Fruit fly (Drosophila melanogaster): ENCODE results near the gene CG42869.

CG42869 gene

DNA sequence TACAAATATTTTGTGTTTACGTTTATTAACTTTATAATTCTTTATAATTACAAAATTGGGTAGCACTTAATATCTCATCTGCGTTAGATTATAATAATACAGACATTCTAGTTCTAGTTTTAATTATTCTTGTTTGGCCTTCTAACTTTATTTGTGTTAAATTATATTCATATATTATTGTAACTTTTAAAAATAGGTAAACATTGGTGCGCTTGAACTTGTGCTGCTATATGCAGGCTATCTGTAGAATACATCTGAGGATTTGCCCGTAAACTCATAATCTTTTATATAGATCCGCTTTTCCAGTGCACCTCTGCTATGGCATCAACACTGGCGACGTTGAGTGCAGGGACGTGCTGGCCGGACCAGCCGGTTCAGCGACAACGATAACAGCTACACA, 14.2 kb downstream of the CG42869 start:
- no peak for TF ChIP-seq pan (optimal IDR thresholded peaks at IDR 0.05)
- no peak for TF ChIP-seq CG8478 (optimal IDR thresholded peaks at IDR 0.05)
- TF ChIP-seq EcR (GFP tag; optimal IDR thresholded peaks at IDR 0.05), result no peak
- TF ChIP-seq psq (optimal IDR thresholded peaks at IDR 0.05), result no peak
- TF ChIP-seq Dll (optimal IDR thresholded peaks at IDR 0.05), result no peak
- no peak for TF ChIP-seq usp (GFP tag; optimal IDR thresholded peaks at IDR 0.05)

DNA sequence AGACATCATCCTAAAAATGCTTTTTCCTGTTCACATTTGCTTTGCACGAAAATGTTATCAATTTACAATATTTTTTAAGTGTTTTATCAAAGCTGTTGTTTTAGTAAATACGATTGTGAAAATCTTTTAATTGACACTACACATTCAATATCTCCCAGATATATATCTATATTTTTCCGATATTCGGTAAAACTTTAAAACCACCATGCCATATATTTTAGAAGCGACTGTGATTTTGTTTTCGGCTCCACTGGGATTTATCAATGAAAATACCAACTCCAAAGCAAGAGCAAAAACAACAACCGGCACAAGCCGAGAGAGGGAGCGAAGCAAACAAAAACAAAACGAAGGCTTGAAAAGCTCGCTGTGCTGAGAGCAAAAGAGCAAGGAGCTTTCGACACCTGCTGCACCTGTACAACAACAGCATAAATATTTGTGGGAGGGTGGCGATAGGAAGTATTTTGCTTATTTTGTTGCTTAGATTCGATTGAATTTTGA, 16.7 kb downstream of the CG42869 start:
- no peak for TF ChIP-seq EcR (GFP tag; optimal IDR thresholded peaks at IDR 0.05)
- no peak for TF ChIP-seq CG8478 (optimal IDR thresholded peaks at IDR 0.05)
- no peak for TF ChIP-seq psq (optimal IDR thresholded peaks at IDR 0.05)

DNA sequence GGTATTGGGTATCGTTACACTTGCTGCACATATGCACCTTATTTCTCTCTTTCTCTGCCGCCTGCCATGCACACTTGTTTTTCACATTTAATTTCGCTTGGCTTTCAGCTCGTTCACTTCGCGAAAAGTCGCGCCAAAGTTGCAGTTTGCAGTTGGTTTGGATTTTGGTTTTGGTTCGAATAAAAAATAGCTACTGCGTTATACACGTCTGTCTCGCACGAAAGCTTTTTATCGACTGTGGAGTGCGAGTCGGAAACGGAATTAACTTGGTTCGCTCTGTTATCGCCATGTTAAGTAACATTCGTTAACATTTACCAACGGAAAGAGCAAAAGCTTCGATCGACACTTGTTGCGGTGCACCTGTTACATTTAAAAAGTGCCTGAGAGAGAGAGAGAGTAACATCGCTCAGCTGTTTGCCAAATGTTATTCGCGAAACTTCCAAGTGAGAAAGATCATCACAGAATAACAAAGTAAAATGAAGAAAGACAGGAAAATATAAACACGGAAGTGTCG, 17.2 kb downstream of the CG42869 start, which contains the start of gene CG31176:
CG31176 (minus strand) TSS at position 241 of the 514 bp plus-strand sequence.
- TF ChIP-seq psq (optimal IDR thresholded peaks at IDR 0.05) (no peak), usp (GFP tag; optimal IDR thresholded peaks at IDR 0.05) (no peak), pan (optimal IDR thresholded peaks at IDR 0.05) (no peak), Dll (optimal IDR thresholded peaks at IDR 0.05) (no peak), CG8478 (optimal IDR thresholded peaks at IDR 0.05) (no peak), EcR (GFP tag; optimal IDR thresholded peaks at IDR 0.05) (no peak)

DNA sequence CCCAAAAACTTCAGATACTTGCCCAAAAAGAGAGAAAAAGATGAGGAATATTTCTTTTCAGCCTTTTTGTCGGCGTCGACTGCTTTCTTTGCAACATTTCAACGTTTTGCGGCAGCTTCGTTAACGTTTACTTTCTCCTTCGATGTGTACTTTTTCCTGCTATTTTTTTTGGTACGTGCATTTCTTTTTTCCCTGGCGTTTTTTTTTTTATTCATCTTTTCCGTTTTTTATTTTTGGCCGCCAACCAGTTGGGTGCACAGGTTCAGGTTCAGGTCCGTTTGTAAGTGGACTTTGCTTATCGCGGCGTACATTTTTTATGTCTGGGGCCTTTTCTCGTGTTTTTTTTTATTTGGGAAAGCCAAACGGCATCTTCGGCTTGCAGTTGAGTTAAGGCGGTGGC, 32.2 kb downstream of the CG42869 start:
- TF ChIP-seq Dll (optimal IDR thresholded peaks at IDR 0.05) (no peak), psq (optimal IDR thresholded peaks at IDR 0.05) (no peak)

DNA sequence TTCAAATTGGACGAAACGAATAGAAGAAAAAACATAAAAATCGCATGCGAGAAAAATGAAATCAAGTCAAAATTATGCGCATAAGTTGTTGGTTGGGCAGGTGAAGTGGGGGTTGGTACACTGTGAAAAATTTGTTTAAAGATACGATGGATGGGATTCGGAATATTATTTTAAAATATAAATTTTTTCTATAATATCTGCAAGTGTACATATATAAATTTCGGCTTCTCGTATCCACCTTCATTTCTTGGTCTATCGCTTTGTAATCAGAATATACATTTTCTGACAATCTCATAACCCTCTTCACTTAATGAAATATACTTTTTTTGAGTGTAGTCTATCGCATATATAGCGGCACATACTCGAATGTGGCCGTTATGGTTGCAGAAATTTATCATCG, 33.3 kb downstream of the CG42869 start:
- TF ChIP-seq Dll (optimal IDR thresholded peaks at IDR 0.05), result no peak
- no peak for TF ChIP-seq CG8478 (optimal IDR thresholded peaks at IDR 0.05)
- no peak for TF ChIP-seq psq (optimal IDR thresholded peaks at IDR 0.05)
- no peak for TF ChIP-seq pan (optimal IDR thresholded peaks at IDR 0.05)
- no peak for TF ChIP-seq EcR (GFP tag; optimal IDR thresholded peaks at IDR 0.05)
- no peak for TF ChIP-seq usp (GFP tag; optimal IDR thresholded peaks at IDR 0.05)

DNA sequence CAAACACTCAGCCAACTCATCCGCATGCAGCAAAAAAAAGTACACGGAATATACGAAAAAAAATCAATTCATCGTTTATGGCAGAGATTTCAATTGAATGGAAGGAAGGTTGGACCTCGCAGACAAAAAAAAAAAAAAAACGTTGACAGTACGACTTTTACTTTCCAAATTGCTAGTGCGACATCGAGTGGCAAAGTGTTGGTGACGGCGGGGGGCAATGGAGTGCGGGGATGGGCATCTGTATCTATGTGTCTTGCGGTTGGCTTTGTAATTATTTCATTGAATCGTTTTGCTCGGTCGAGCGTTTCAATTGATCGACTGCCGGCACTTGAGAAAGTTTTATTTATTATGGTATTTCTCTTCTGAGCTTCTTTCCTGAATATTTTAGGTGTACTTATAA, 35.1 kb downstream of the CG42869 start:
- TF ChIP-seq EcR (GFP tag; optimal IDR thresholded peaks at IDR 0.05) (no peak), Dll (optimal IDR thresholded peaks at IDR 0.05) (no peak), CG8478 (optimal IDR thresholded peaks at IDR 0.05) (no peak), pan (optimal IDR thresholded peaks at IDR 0.05) (no peak), usp (GFP tag; optimal IDR thresholded peaks at IDR 0.05) (no peak), psq (optimal IDR thresholded peaks at IDR 0.05) (no peak)

DNA sequence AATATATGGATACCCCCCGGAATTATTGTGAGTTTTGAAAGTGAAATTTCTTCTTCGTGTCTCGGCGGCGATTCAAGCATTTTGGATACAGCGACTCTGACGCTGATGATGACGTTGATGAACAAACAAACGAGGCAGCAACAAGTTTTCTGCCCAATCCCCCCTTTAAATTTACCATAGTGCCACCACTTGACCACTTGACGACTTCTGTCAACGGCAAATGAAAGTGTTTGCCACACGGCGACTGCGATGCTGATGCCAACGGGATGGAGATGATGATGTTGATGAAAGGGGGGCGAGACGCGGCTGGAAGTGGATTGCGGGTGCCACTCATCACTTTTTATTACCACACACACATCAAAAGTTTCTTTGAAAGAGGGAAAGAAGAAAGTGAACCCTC, 36.2 kb downstream of the CG42869 start:
- no peak for TF ChIP-seq pan (optimal IDR thresholded peaks at IDR 0.05)
- no peak for TF ChIP-seq psq (optimal IDR thresholded peaks at IDR 0.05)
- TF ChIP-seq CG8478 (optimal IDR thresholded peaks at IDR 0.05), result no peak
- no peak for TF ChIP-seq Dll (optimal IDR thresholded peaks at IDR 0.05)
- TF ChIP-seq EcR (GFP tag; optimal IDR thresholded peaks at IDR 0.05), result no peak
- no peak for TF ChIP-seq usp (GFP tag; optimal IDR thresholded peaks at IDR 0.05)

DNA sequence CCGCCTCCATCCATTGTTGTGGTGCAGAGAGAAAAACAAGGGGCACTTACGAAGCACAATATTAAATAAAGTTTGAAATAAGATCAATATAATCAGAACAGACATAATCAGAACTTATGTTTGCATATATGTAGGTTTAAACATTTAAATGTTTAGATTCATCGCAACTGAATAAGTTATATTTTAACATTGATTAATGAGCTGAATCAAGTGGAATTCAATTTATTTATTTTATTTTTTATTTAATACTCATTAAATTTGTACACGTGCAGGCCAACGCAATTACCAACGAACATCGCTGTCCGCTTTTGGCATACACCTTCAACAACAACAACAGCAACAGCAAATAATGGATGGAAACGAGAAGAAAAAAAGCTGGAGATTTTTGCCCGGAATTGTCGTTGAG, 37.8 kb downstream of the CG42869 start:
- TF ChIP-seq EcR (GFP tag; optimal IDR thresholded peaks at IDR 0.05) (no peak), Dll (optimal IDR thresholded peaks at IDR 0.05) (no peak), psq (optimal IDR thresholded peaks at IDR 0.05) (no peak), CG8478 (optimal IDR thresholded peaks at IDR 0.05) (no peak), pan (optimal IDR thresholded peaks at IDR 0.05) (no peak)

DNA sequence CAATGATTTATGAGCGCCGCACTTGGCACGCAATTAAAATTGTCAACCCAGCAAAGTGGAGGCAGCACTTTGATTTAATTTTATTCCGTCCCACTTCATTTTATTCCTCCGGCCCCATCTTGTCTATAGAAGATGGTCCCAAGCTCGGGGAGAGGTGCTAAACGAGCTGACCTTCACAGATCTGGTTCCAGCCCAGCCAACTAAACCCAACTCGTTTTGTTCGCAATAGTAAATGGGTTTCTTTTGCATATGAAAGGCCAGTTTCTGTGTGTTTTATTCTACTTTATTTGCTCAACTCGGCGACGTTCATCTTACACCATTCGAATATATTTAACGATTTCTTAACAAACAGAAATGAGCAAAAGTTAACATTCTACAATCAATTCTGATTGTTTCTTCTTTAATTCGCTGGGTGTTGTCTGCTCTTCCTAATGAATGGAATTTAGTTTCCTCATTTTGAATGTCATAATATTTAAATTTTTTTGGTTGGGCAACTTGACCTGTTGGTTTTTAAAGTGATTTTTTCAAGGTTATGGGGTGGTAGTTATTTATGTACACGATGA, 43.5 kb downstream of the CG42869 start:
- TF ChIP-seq usp (GFP tag; optimal IDR thresholded peaks at IDR 0.05) (no peak), psq (optimal IDR thresholded peaks at IDR 0.05) (no peak), Dll (optimal IDR thresholded peaks at IDR 0.05) (no peak), pan (optimal IDR thresholded peaks at IDR 0.05) (no peak), EcR (GFP tag; optimal IDR thresholded peaks at IDR 0.05) (no peak), CG8478 (optimal IDR thresholded peaks at IDR 0.05) (no peak)

DNA sequence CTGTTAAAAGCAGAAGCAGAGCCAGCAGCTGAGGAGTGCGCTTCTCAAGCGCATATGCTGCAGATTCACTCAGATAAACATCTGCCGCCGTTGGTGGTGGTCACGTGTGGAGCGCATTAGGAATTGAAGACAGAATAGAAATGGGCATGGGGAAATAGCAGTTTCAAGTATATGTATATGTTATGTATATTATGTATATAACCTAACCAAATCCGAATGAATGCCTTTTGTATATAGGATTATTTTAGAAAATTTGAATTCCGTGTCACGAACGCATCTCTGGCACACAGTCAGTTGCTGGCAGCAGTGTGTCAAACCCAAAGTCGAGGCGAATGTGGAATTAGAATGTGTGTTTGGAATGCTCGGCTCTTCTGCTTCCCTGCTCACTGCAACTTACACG, 45.5 kb downstream of the CG42869 start:
- TF ChIP-seq pan (optimal IDR thresholded peaks at IDR 0.05) (no peak), CG8478 (optimal IDR thresholded peaks at IDR 0.05) (no peak), EcR (GFP tag; optimal IDR thresholded peaks at IDR 0.05) (no peak), psq (optimal IDR thresholded peaks at IDR 0.05) (no peak), Dll (optimal IDR thresholded peaks at IDR 0.05) (no peak), usp (GFP tag; optimal IDR thresholded peaks at IDR 0.05) (no peak)

DNA sequence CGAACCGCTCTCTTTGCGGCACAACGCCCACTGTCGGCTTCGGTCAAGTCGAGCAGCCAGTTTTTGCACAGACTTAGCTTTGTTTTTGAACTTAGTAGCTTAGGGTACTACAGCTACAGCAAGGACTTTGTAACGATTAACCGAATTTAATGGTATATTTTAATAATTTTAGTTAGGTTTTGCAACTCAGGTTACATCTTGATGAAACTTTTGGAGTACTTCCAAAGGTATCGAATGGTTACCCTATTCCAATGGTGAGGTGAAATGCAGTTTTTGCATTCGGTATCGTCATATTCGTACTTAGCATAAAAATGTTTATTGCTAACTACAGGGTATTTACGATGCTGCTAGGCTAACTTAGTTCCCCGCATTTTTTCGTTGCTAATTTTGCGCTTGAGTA, 48.1 kb downstream of the CG42869 start:
- no peak for TF ChIP-seq Dll (optimal IDR thresholded peaks at IDR 0.05)
- no peak for TF ChIP-seq pan (optimal IDR thresholded peaks at IDR 0.05)
- TF ChIP-seq usp (GFP tag; optimal IDR thresholded peaks at IDR 0.05), result no peak
- no peak for TF ChIP-seq EcR (GFP tag; optimal IDR thresholded peaks at IDR 0.05)
- TF ChIP-seq CG8478 (optimal IDR thresholded peaks at IDR 0.05), result no peak

DNA sequence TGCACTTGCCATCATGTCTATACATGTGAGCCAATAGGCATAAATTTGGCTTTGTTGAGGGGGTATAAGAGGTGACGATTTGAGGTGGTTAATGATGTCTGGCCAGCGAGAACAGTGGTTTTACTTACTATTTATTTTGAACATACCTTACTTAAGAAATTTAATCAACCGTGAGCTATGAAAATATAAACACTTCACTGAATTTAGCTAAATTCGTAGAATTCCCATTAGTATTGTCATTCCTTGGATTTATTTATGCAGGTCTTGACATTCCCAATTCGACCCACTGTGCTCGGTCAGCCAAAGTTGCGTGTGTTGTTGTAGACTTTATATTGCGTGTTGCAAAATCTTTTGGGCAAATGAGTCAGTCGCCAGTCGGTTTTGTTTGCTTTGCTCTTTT, 48.7 kb downstream of the CG42869 start:
- TF ChIP-seq usp (GFP tag; optimal IDR thresholded peaks at IDR 0.05), result no peak
- TF ChIP-seq psq (optimal IDR thresholded peaks at IDR 0.05), result no peak
- TF ChIP-seq CG8478 (optimal IDR thresholded peaks at IDR 0.05), result no peak
- TF ChIP-seq pan (optimal IDR thresholded peaks at IDR 0.05), result no peak
- TF ChIP-seq EcR (GFP tag; optimal IDR thresholded peaks at IDR 0.05), result no peak
- TF ChIP-seq Dll (optimal IDR thresholded peaks at IDR 0.05), result no peak

Measured in whole organism.